Worm (Caenorhabditis elegans): Measurements from ENCODE around the gene srg-4.

DNA sequence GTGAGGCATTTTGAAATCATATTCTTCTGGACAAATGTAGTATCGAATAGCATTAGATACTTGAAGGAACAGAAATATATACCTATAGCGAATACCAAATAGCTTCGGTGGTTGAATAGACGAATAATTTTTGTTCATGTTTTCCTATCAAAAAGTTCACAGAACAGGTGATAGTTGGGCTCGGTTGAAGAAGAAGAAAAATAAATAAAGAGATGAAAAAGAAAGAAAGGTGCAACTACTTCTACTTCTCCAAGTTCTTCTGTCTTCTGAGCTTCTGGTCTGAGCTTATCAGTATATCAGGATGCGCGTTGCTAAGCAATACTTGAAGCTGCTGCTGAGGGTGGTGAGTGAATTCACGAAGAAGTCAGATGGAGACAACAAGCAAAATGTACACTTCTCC lies 48.0 kb downstream of the srg-4 start, which contains the start of gene C23G10.10:
- no peak for TF ChIP-seq cog-1 (tag; optimal IDR thresholded peaks at IDR 0.05)
- TF ChIP-seq flt-1 (GFP tag; IDR thresholded peaks at IDR 0.05), result no peak
- no peak for TF ChIP-seq T22C8.4 (GFP tag; IDR thresholded peaks at IDR 0.05)
- no peak for TF ChIP-seq ztf-29 (GFP tag; IDR thresholded peaks at IDR 0.05)
- no peak for TF ChIP-seq tab-1 (GFP tag; IDR thresholded peaks at IDR 0.05)

All from whole organism, midembryonic.